Fruit fly (Drosophila melanogaster) whole organism, embryonic: ENCODE results near the gene CG2818.

Experiments
- Antp ChIP-seq: fragments of 200-800 bp; sonication (Bioruptor generic); optimal IDR thresholded peaks from 3 replicates; lab custom pipeline; 2016; ENCODE audit warnings: missing biosample characterization, missing genetic modification characterization
- B-H1 ChIP-seq: fragments of 200-800 bp; sonication (Bioruptor generic); IDR thresholded peaks from 3 replicates; pipeline ENCODE4 v1.3.6; 2022; ENCODE audit warnings: missing biosample characterization, missing genetic modification characterization
- Bdp1 ChIP-seq: fragments of 200-800 bp; sonication (Bioruptor generic); optimal IDR thresholded peaks from 3 replicates; lab custom pipeline; 2016; ENCODE audit warnings: missing biosample characterization, missing genetic modification characterization
- Bgb ChIP-seq: fragments of 200-800 bp; sonication (Bioruptor generic); IDR thresholded peaks from 2 replicates; pipeline ENCODE4 v1.3.6; 2022; ENCODE audit warnings: missing biosample characterization, missing genetic modification characterization; ENCODE audit not compliant: partially characterized antibody
- C15 ChIP-seq: fragments of 200-800 bp; sonication (Bioruptor generic); IDR thresholded peaks from 3 replicates; pipeline ENCODE4 v1.3.6; 2022; ENCODE audit warnings: missing biosample characterization, missing genetic modification characterization
- CG10147 ChIP-seq: fragments of 200-800 bp; sonication (Bioruptor generic); optimal IDR thresholded peaks from 2 replicates; lab custom pipeline; 2019; ENCODE audit warnings: missing biosample characterization, mild to moderate bottlenecking, missing genetic modification characterization, moderate library complexity
- CG14014 ChIP-seq: fragments of 200-800 bp; sonication (Bioruptor generic); IDR thresholded peaks from 2 replicates; pipeline ENCODE4 v1.3.6; 2022; ENCODE audit warnings: missing biosample characterization, missing genetic modification characterization
- CG14965 ChIP-seq: fragments of 200-800 bp; sonication (Bioruptor generic); optimal IDR thresholded peaks from 2 replicates; lab custom pipeline; 2016; ENCODE audit warnings: missing biosample characterization, missing genetic modification characterization, borderline replicate concordance
- CG15011 ChIP-seq: fragments of 200-800 bp; sonication (Bioruptor generic); optimal IDR thresholded peaks from 3 replicates; lab custom pipeline; 2018; ENCODE audit warnings: missing biosample characterization, mild to moderate bottlenecking, missing genetic modification characterization
- CG15073 ChIP-seq: fragments of 200-800 bp; sonication (Bioruptor generic); optimal IDR thresholded peaks from 2 replicates; lab custom pipeline; 2016; ENCODE audit warnings: missing biosample characterization, missing genetic modification characterization
- CG1792 ChIP-seq: fragments of 200-800 bp; sonication (Bioruptor generic); optimal IDR thresholded peaks from 2 replicates; lab custom pipeline; 2016; ENCODE audit warnings: missing biosample characterization, missing genetic modification characterization
- CG18011 ChIP-seq: fragments of 200-800 bp; sonication (Bioruptor generic); optimal IDR thresholded peaks from 2 replicates; lab custom pipeline; 2017; ENCODE audit warnings: missing biosample characterization, missing genetic modification characterization, mild to moderate bottlenecking, moderate library complexity, missing genotype
- CG3163 ChIP-seq: fragments of 200-800 bp; sonication (Bioruptor generic); optimal IDR thresholded peaks from 3 replicates; lab custom pipeline; 2016; ENCODE audit warnings: missing biosample characterization, missing genetic modification characterization
- CG3281 ChIP-seq: fragments of 200-800 bp; sonication (Bioruptor generic); optimal IDR thresholded peaks from 3 replicates; lab custom pipeline; 2017; ENCODE audit warnings: missing biosample characterization, mild to moderate bottlenecking, missing genetic modification characterization
- CG4617 ChIP-seq: fragments of 200-800 bp; sonication (Bioruptor generic); optimal IDR thresholded peaks from 3 replicates; lab custom pipeline; 2016; ENCODE audit warnings: missing biosample characterization, missing genetic modification characterization, borderline replicate concordance
- CG6683 ChIP-seq: fragments of 200-800 bp; sonication (Bioruptor generic); optimal IDR thresholded peaks from 2 replicates; lab custom pipeline; 2017; ENCODE audit warnings: missing biosample characterization, mild to moderate bottlenecking, missing genetic modification characterization, missing genetic modification reagents
- CG6689 ChIP-seq: fragments of 200-800 bp; sonication (Bioruptor generic); IDR thresholded peaks from 2 replicates; pipeline ENCODE4 v1.3.6; 2022; ENCODE audit warnings: missing biosample characterization, missing genetic modification characterization
- CG7839 ChIP-seq: fragments of 200-800 bp; sonication (Bioruptor generic); optimal IDR thresholded peaks from 3 replicates; lab custom pipeline; 2018; ENCODE audit warnings: missing biosample characterization, mild to moderate bottlenecking, missing genetic modification characterization, moderate library complexity
- Camta ChIP-seq: fragments of 200-800 bp; sonication (Bioruptor generic); optimal IDR thresholded peaks from 2 replicates; lab custom pipeline; 2016; ENCODE audit warnings: missing biosample characterization, missing genetic modification characterization
- CoRest ChIP-seq: fragments of 200-800 bp; sonication (Bioruptor generic); optimal IDR thresholded peaks from 3 replicates; lab custom pipeline; 2018; ENCODE audit warnings: missing biosample characterization, mild to moderate bottlenecking, missing genetic modification characterization, moderate library complexity
- Dad ChIP-seq: fragments of 200-800 bp; sonication (Bioruptor generic); optimal IDR thresholded peaks from 3 replicates; lab custom pipeline; 2016; ENCODE audit warnings: missing biosample characterization, missing genetic modification characterization
- Deaf1 ChIP-seq: fragments of 200-800 bp; optimal IDR thresholded peaks from 3 replicates; lab custom pipeline; 2019; ENCODE audit warnings: missing biosample characterization, mild to moderate bottlenecking, missing genetic modification characterization, moderate library complexity
- Dek ChIP-seq: fragments of 200-800 bp; sonication (Bioruptor generic); optimal IDR thresholded peaks from 3 replicates; lab custom pipeline; 2019; ENCODE audit warnings: missing biosample characterization, mild to moderate bottlenecking, missing genetic modification characterization, moderate library complexity
- Doc2 ChIP-seq: fragments of 200-800 bp; sonication (Bioruptor generic); IDR thresholded peaks from 2 replicates; pipeline ENCODE4 v1.3.6; 2022; ENCODE audit warnings: missing biosample characterization, missing genetic modification characterization
- Nf-YC ChIP-seq: fragments of 200-800 bp; optimal IDR thresholded peaks from 3 replicates; lab custom pipeline; 2019; ENCODE audit warnings: missing biosample characterization, mild to moderate bottlenecking, missing genetic modification characterization, moderate library complexity
- Pdp1 ChIP-seq, 2 experiments: fragments of 200-800 bp; sonication (Bioruptor generic); optimal IDR thresholded peaks; 3 replicates each; lab custom pipeline; 2016; ENCODE audit warnings: missing biosample characterization in 2 of 2, missing genetic modification characterization in 2 of 2, mild to moderate bottlenecking in 1 of 2, moderate library complexity in 1 of 2
- Sox102F ChIP-seq: fragments of 200-800 bp; sonication (Bioruptor generic); optimal IDR thresholded peaks from 2 replicates; lab custom pipeline; 2018; ENCODE audit warnings: missing biosample characterization, mild to moderate bottlenecking, missing genetic modification characterization, moderate library complexity
- Xbp1 ChIP-seq: fragments of 200-800 bp; sonication (Bioruptor generic); optimal IDR thresholded peaks from 3 replicates; lab custom pipeline; 2016; ENCODE audit warnings: missing biosample characterization, mild to moderate bottlenecking, missing genetic modification characterization
- Xrp1 ChIP-seq: fragments of 200-800 bp; sonication (Bioruptor generic); IDR thresholded peaks from 2 replicates; pipeline ENCODE4 v1.3.6; 2022; ENCODE audit warnings: missing biosample characterization, missing genetic modification characterization
- abd-A ChIP-seq: fragments of 200-800 bp; sonication (Bioruptor generic); optimal IDR thresholded peaks from 3 replicates; lab custom pipeline; 2019; ENCODE audit warnings: missing biosample characterization, mild to moderate bottlenecking, missing genetic modification characterization, moderate library complexity
- ac ChIP-seq: fragments of 200-800 bp; sonication (Bioruptor generic); optimal IDR thresholded peaks from 3 replicates; lab custom pipeline; 2017; ENCODE audit warnings: missing biosample characterization, mild to moderate bottlenecking, missing genetic modification characterization
- dan ChIP-seq: fragments of 200-800 bp; sonication (Bioruptor generic); IDR thresholded peaks from 2 replicates; pipeline ENCODE4 v1.3.6; 2022; ENCODE audit warnings: missing biosample characterization, missing genetic modification characterization
- danr ChIP-seq: fragments of 200-800 bp; sonication (Bioruptor generic); IDR thresholded peaks from 2 replicates; pipeline ENCODE4 v1.3.6; 2022; ENCODE audit warnings: missing biosample characterization, missing genetic modification characterization
- dimm ChIP-seq: fragments of 200-800 bp; sonication (Bioruptor generic); IDR thresholded peaks from 2 replicates; pipeline ENCODE4 v1.3.6; 2022; ENCODE audit warnings: missing biosample characterization, missing genetic modification characterization
- dpn ChIP-seq, 2 experiments: fragments of 200-800 bp; sonication (Bioruptor generic); optimal IDR thresholded peaks; 3 replicates each; lab custom pipeline; 2016; ENCODE audit warnings: missing biosample characterization in 2 of 2, missing genetic modification characterization in 2 of 2
- exex ChIP-seq: fragments of 200-800 bp; sonication (Bioruptor generic); optimal IDR thresholded peaks from 4 replicates; lab custom pipeline; 2018; ENCODE audit warnings: missing biosample characterization, mild to moderate bottlenecking, missing genetic modification characterization, moderate library complexity
- inv ChIP-seq: fragments of 200-800 bp; sonication (Bioruptor generic); IDR thresholded peaks from 2 replicates; pipeline ENCODE4 v1.3.6; 2022; ENCODE audit warnings: missing biosample characterization, missing genetic modification characterization; ENCODE audit not compliant: partially characterized antibody
- klu ChIP-seq: fragments of 200-800 bp; sonication (Bioruptor generic); IDR thresholded peaks from 2 replicates; pipeline ENCODE4 v1.3.6; 2022; ENCODE audit warnings: missing biosample characterization, missing genetic modification characterization
- nerfin-2 ChIP-seq: fragments of 200-800 bp; sonication (Bioruptor generic); IDR thresholded peaks from 2 replicates; pipeline ENCODE4 v1.3.6; 2022; ENCODE audit warnings: missing biosample characterization, missing genetic modification characterization; ENCODE audit not compliant: partially characterized antibody
- odd ChIP-seq: fragments of 200-800 bp; sonication (Bioruptor generic); optimal IDR thresholded peaks from 2 replicates; lab custom pipeline; 2017; ENCODE audit warnings: missing biosample characterization, mild to moderate bottlenecking, missing genetic modification characterization
- pfk ChIP-seq: fragments of 200-800 bp; sonication (Bioruptor generic); optimal IDR thresholded peaks from 2 replicates; lab custom pipeline; 2018; ENCODE audit warnings: missing biosample characterization, mild to moderate bottlenecking, missing genetic modification characterization, moderate library complexity
- pita ChIP-seq: fragments of 200-800 bp; sonication (Bioruptor generic); optimal IDR thresholded peaks from 2 replicates; lab custom pipeline; 2017; ENCODE audit warnings: missing biosample characterization, mild to moderate bottlenecking, missing genetic modification characterization
- pzg ChIP-seq: fragments of 200-800 bp; sonication (Bioruptor generic); optimal IDR thresholded peaks from 3 replicates; lab custom pipeline; 2018; ENCODE audit warnings: missing biosample characterization, mild to moderate bottlenecking, missing genetic modification characterization, moderate library complexity
- scrt ChIP-seq: fragments of 200-800 bp; sonication (Bioruptor generic); optimal IDR thresholded peaks from 2 replicates; lab custom pipeline; 2018; ENCODE audit warnings: missing biosample characterization, mild to moderate bottlenecking, missing genetic modification characterization, moderate library complexity
- slou ChIP-seq: fragments of 200-800 bp; sonication (Bioruptor generic); optimal IDR thresholded peaks from 3 replicates; lab custom pipeline; 2016; ENCODE audit warnings: missing biosample characterization, missing genetic modification characterization
- sna ChIP-seq: fragments of 200-800 bp; sonication (Bioruptor generic); IDR thresholded peaks from 2 replicates; pipeline ENCODE4 v1.3.6; 2022; ENCODE audit warnings: missing biosample characterization, missing genetic modification characterization; ENCODE audit not compliant: partially characterized antibody
- twi ChIP-seq: fragments of 200-800 bp; optimal IDR thresholded peaks from 2 replicates; lab custom pipeline; 2019; ENCODE audit warnings: missing biosample characterization, mild to moderate bottlenecking, missing genetic modification characterization, moderate library complexity
- tx ChIP-seq: fragments of 200-800 bp; sonication (Bioruptor generic); optimal IDR thresholded peaks from 2 replicates; lab custom pipeline; 2016; ENCODE audit warnings: missing biosample characterization, missing genetic modification characterization
- unpg ChIP-seq: fragments of 200-800 bp; sonication (Bioruptor generic); optimal IDR thresholded peaks from 3 replicates; lab custom pipeline; 2018; ENCODE audit warnings: missing biosample characterization, mild to moderate bottlenecking, missing genetic modification characterization, moderate library complexity

Gene CG2818

dm6 chr2L:3685139-3685851 is 27.9 kb upstream of the CG2818 start (continued):
- no peak for TF ChIP-seq CG18011 (GFP tag; lab: Kevin White, UChicago)
- no peak for TF ChIP-seq CG3281 (GFP tag; lab: Kevin White, UChicago)
- TF ChIP-seq C15: no peak
- no peak for TF ChIP-seq dimm
- TF ChIP-seq Deaf1 (tag; lab: Kevin White, UChicago): no peak
- peak; percentile 25 for TF ChIP-seq CG7839 (tag; lab: Kevin White, UChicago)
- TF ChIP-seq B-H1 (GFP tag; lab: Robert Waterston, UW): no peak
- TF ChIP-seq CG10147 (GFP tag; lab: Kevin White, UChicago): no peak
- TF ChIP-seq Nf-YC: peak; percentile 90
- TF ChIP-seq scrt (GFP tag; lab: Kevin White, UChicago): no peak
- TF ChIP-seq CG3163 (GFP tag; lab: Kevin White, UChicago): no peak
- no peak for TF ChIP-seq CG14014 (GFP tag; lab: Robert Waterston, UW)
- no peak for TF ChIP-seq nerfin-2 (GFP tag; lab: Robert Waterston, UW)
- no peak for TF ChIP-seq Bgb (GFP tag; lab: Robert Waterston, UW)
- no peak for TF ChIP-seq CoRest (tag; lab: Kevin White, UChicago)
- no peak for TF ChIP-seq abd-A (tag; lab: Kevin White, UChicago)
- no peak for TF ChIP-seq Bdp1 (GFP tag; lab: Kevin White, UChicago)
- no peak for TF ChIP-seq pzg (GFP tag; lab: Kevin White, UChicago)
- 0 out of 2 replicates have a peak, but pooled peaks have one; percentile 16 for TF ChIP-seq CG6689 (GFP tag; lab: Robert Waterston, UW)
- TF ChIP-seq slou (GFP tag; lab: Kevin White, UChicago): no peak
- TF ChIP-seq danr (GFP tag; lab: Robert Waterston, UW): no peak
- no peak for TF ChIP-seq Dad
- TF ChIP-seq klu (GFP tag; lab: Robert Waterston, UW): no peak
- peak; percentile 55; the same call in 1 of the 2 replicates for TF ChIP-seq Xrp1 (GFP tag; lab: Robert Waterston, UW)
- no peak for TF ChIP-seq inv
- no peak for TF ChIP-seq ac (GFP tag; lab: Kevin White, UChicago)
- TF ChIP-seq Pdp1 (GFP tag; optimal IDR thresholded peaks at IDR 0.05; lab: Kevin White, UChicago): no peak
- TF ChIP-seq Sox102F (GFP tag; lab: Kevin White, UChicago): no peak
- TF ChIP-seq dpn (GFP tag; optimal IDR thresholded peaks at IDR 0.05; lab: Kevin White, UChicago): no peak
- TF ChIP-seq Camta (GFP tag; lab: Kevin White, UChicago): no peak
- no peak for TF ChIP-seq pita (GFP tag; lab: Kevin White, UChicago)
- no peak for TF ChIP-seq Dek (tag; lab: Kevin White, UChicago)
- TF ChIP-seq tx (GFP tag; lab: Kevin White, UChicago): no peak
- peak; percentile 5 for TF ChIP-seq Antp
- no peak for TF ChIP-seq CG6683 (GFP tag; lab: Kevin White, UChicago)
- TF ChIP-seq CG14965 (GFP tag; lab: Kevin White, UChicago): no peak
- TF ChIP-seq CG15073: no peak
- TF ChIP-seq CG15011 (GFP tag; lab: Kevin White, UChicago): no peak
- no peak for TF ChIP-seq sna (GFP tag; lab: Robert Waterston, UW)
- 0 out of 2 replicates have a peak, but pooled peaks have one; percentile 19 for TF ChIP-seq dan
- no peak for TF ChIP-seq Doc2 (GFP tag; lab: Robert Waterston, UW)
- no peak for TF ChIP-seq twi (tag; lab: Kevin White, UChicago)
- TF ChIP-seq CG4617 (GFP tag; lab: Kevin White, UChicago): no peak
- no peak for TF ChIP-seq exex (tag; lab: Kevin White, UChicago)
- no peak for TF ChIP-seq pfk
- no peak for TF ChIP-seq CG1792 (GFP tag; lab: Kevin White, UChicago)
- TF ChIP-seq odd (GFP tag; lab: Kevin White, UChicago): no peak
- TF ChIP-seq Xbp1: peak; percentile 12
- TF ChIP-seq unpg (GFP tag; lab: Kevin White, UChicago): peak; percentile 21
